Worm (Caenorhabditis elegans) whole organism, L2 larva: Measurements from ENCODE around the gene C04F5.2.

Experiments used
- crh-2 ChIP-seq: sonication (generic microtip); optimal IDR thresholded peaks from 2 replicates; lab custom pipeline; 2017; ENCODE audit warnings: missing biosample characterization, missing genetic modification characterization
- egl-27 ChIP-seq: sonication (generic microtip); optimal IDR thresholded peaks from 3 replicates; lab custom pipeline; 2017; ENCODE audit warnings: missing biosample characterization, missing genetic modification reagents, missing genetic modification characterization
- elt-1 ChIP-seq: fragments of 150-350 bp; optimal IDR thresholded peaks from 2 replicates; lab custom pipeline; 2014; ENCODE audit warnings: missing biosample characterization, missing genetic modification characterization
- elt-3 ChIP-seq: sonication (generic microtip); optimal IDR thresholded peaks from 2 replicates; lab custom pipeline; 2017; ENCODE audit warnings: missing biosample characterization, missing genetic modification characterization
- fos-1 ChIP-seq: fragments of 150-350 bp; optimal IDR thresholded peaks from 2 replicates; lab custom pipeline; 2014; ENCODE audit warnings: missing biosample characterization, missing genetic modification characterization
- lin-39 ChIP-seq: fragments of 150-350 bp; optimal IDR thresholded peaks from 2 replicates; lab custom pipeline; 2014; ENCODE audit warnings: missing biosample characterization, missing genetic modification reagents, missing genetic modification characterization
- nhr-11 ChIP-seq: fragments of 150-350 bp; optimal IDR thresholded peaks from 2 replicates; lab custom pipeline; 2014; ENCODE audit warnings: missing biosample characterization, missing genetic modification characterization
- nhr-23 ChIP-seq: fragments of 150-350 bp; optimal IDR thresholded peaks from 2 replicates; lab custom pipeline; 2014; ENCODE audit warnings: missing biosample characterization, missing genetic modification reagents, missing genetic modification characterization
- snpc-4 ChIP-seq: fragments of 150-350 bp; optimal IDR thresholded peaks from 2 replicates; lab custom pipeline; 2014; ENCODE audit warnings: missing biosample characterization, missing genetic modification characterization
- unc-62 ChIP-seq: fragments of 150-350 bp; optimal IDR thresholded peaks from 2 replicates; lab custom pipeline; 2014; ENCODE audit warnings: missing biosample characterization, missing genetic modification reagents, missing genetic modification characterization

ce11 chrV:5132441-5132840, 35.5 kb upstream of the C04F5.2 start, which contains the start of gene F14F9.4:
- no peak for TF ChIP-seq egl-27 (tag; lab: Kevin White, UChicago)
- TF ChIP-seq crh-2 (tag; lab: Kevin White, UChicago), result no peak
- TF ChIP-seq unc-62 (GFP tag; lab: Kevin White, UChicago), result no peak
- TF ChIP-seq nhr-23, result no peak
- TF ChIP-seq lin-39, result no peak
- no peak for TF ChIP-seq snpc-4 (tag; lab: Kevin White, UChicago)
- no peak for TF ChIP-seq fos-1 (tag; lab: Kevin White, UChicago)
- no peak for TF ChIP-seq elt-1 (tag; lab: Kevin White, UChicago)
- TF ChIP-seq elt-3, result no peak
- no peak for TF ChIP-seq nhr-11
